Worm (Caenorhabditis elegans): ENCODE results near the gene Y57G7A.3.

DNA sequence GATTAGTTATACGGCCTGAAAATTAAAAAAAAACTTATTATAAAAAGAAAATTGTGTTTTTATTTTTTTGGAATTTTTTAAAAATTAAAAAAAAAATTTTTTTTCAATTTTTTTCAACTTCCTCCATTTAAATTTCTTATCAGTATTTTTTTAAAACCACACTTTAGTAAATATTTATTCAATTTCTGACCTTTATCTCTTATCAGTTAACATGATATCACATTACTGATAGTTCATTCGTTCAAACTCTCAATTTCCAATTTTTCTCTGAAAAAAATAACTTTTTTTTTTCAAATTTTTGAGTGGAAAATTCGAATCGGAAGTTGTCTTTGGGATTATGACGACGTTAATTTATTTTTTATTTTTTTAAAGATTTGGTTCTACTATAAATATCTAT is 12.1 kb downstream of the Y57G7A.3 start:
- TF ChIP-seq elt-3 (tag; optimal IDR thresholded peaks at IDR 0.05), result no peak
- no peak for TF ChIP-seq lsy-2 (tag; optimal IDR thresholded peaks at IDR 0.05)
- no peak for TF ChIP-seq ces-1 (GFP tag; optimal IDR thresholded peaks at IDR 0.05)
- no peak for TF ChIP-seq unc-62 (GFP tag; optimal IDR thresholded peaks at IDR 0.05)

All from whole organism, mixed stage, embryonic.